Worm (Caenorhabditis elegans) whole organism, L4 larva: Measurements from ENCODE around the gene C05E7.3.

Experiments used
- D1046.2 ChIP-seq: fragments of 200-800 bp; sonication (Bioruptor generic); IDR thresholded peaks from 2 replicates; pipeline ENCODE4 v1.3.6; 2022; ENCODE audit warnings: missing genetic modification characterization, missing compliant biosample characterization
- F26F4.8 ChIP-seq: fragments of 200-800 bp; sonication (Bioruptor generic); conservative IDR thresholded peaks from 2 replicates; pipeline ENCODE4 v1.3.6; 2022; ENCODE audit warnings: missing genetic modification characterization, missing compliant biosample characterization
- F37D6.2 ChIP-seq: sonication (generic microtip); optimal IDR thresholded peaks from 2 replicates; lab custom pipeline; 2016; ENCODE audit warnings: mild to moderate bottlenecking, missing genetic modification characterization, missing compliant biosample characterization
- F49E8.2 ChIP-seq: sonication (generic microtip); optimal IDR thresholded peaks from 2 replicates; lab custom pipeline; 2016; ENCODE audit warnings: missing compliant biosample characterization, mild to moderate bottlenecking, missing genetic modification characterization, borderline replicate concordance
- T26A8.4 ChIP-seq: fragments of 200-800 bp; sonication (Bioruptor generic); IDR thresholded peaks from 2 replicates; pipeline ENCODE4 v1.3.6; 2022; ENCODE audit warnings: missing genetic modification characterization, missing compliant biosample characterization
- Y105C5A.15 ChIP-seq: fragments of 200-800 bp; sonication (Bioruptor generic); IDR thresholded peaks from 2 replicates; pipeline ENCODE4 v1.3.6; 2022; ENCODE audit warnings: missing genetic modification characterization, missing compliant biosample characterization
- Y48G9A.11 ChIP-seq: fragments of 200-800 bp; sonication (Bioruptor generic); IDR thresholded peaks from 2 replicates; pipeline ENCODE4 v1.3.6; 2022; ENCODE audit warnings: missing genetic modification reagents, missing genetic modification characterization, missing compliant biosample characterization
- aha-1 ChIP-seq: fragments of 150-350 bp; peaks from one replicate; lab custom pipeline; 2014; ENCODE audit warnings: missing biosample characterization, missing genetic modification characterization
- aly-2 ChIP-seq: sonication (generic microtip); optimal IDR thresholded peaks from 2 replicates; lab custom pipeline; 2018; ENCODE audit warnings: missing biosample characterization, missing genetic modification characterization
- ama-1 ChIP-seq: fragments of 150-350 bp; optimal IDR thresholded peaks from 2 replicates; lab custom pipeline; 2014; ENCODE audit warnings: inconsistent platforms, mixed read lengths
- attf-4 ChIP-seq: sonication (generic microtip); optimal IDR thresholded peaks from 3 replicates; lab custom pipeline; 2017; ENCODE audit warnings: missing biosample characterization, missing genetic modification characterization
- ceh-44 ChIP-seq: fragments of 200-800 bp; sonication (Bioruptor generic); IDR thresholded peaks from 2 replicates; pipeline ENCODE4 v1.3.6; 2022; ENCODE audit warnings: missing genetic modification reagents, missing genetic modification characterization, missing compliant biosample characterization
- ces-1 ChIP-seq: fragments of 150-350 bp; sonication (generic microtip); optimal IDR thresholded peaks from 4 replicates; lab custom pipeline; 2014; ENCODE audit warnings: missing biosample characterization, missing genetic modification reagents, missing genetic modification characterization
- cey-2 ChIP-seq: sonication (generic microtip); optimal IDR thresholded peaks from 3 replicates; lab custom pipeline; 2017; ENCODE audit warnings: missing genetic modification characterization, mild to moderate bottlenecking, missing compliant biosample characterization, antibody characterized with exemption, borderline replicate concordance; ENCODE audit not compliant: insufficient read depth
- daf-16 ChIP-seq, 3 experiments: sonication (generic microtip); optimal IDR thresholded peaks; 2 replicates each; lab custom pipeline; 2016 to 2017; ENCODE audit warnings: missing genetic modification characterization in 3 of 3, missing genetic modification reagents in 3 of 3, mild to moderate bottlenecking in 2 of 3, missing compliant biosample characterization in 2 of 3, missing biosample characterization in 1 of 3, moderate library complexity in 1 of 3
- daf-8 ChIP-seq: fragments of 200-800 bp; sonication (Bioruptor generic); IDR thresholded peaks from 2 replicates; pipeline ENCODE4 v1.3.6; 2022; ENCODE audit warnings: missing genetic modification characterization, missing compliant biosample characterization
- duxl-1 ChIP-seq: sonication (generic microtip); optimal IDR thresholded peaks from 2 replicates; lab custom pipeline; 2016; ENCODE audit warnings: mild to moderate bottlenecking, missing genetic modification characterization, moderate library complexity, missing compliant biosample characterization; ENCODE audit not compliant: poor library complexity
- egl-27 ChIP-seq: sonication (generic microtip); optimal IDR thresholded peaks from 3 replicates; lab custom pipeline; 2017; ENCODE audit warnings: missing biosample characterization, missing genetic modification reagents, missing genetic modification characterization
- egl-43 ChIP-seq: fragments of 200-800 bp; sonication (Bioruptor generic); IDR thresholded peaks from 2 replicates; pipeline ENCODE4 v1.3.6; 2022; ENCODE audit warnings: missing genetic modification reagents, missing genetic modification characterization, missing compliant biosample characterization
- fkh-10 ChIP-seq: fragments of 150-350 bp; optimal IDR thresholded peaks from 2 replicates; lab custom pipeline; 2014; ENCODE audit warnings: missing biosample characterization, missing genetic modification reagents, missing genetic modification characterization
- fos-1 ChIP-seq: fragments of 150-350 bp; optimal IDR thresholded peaks from 2 replicates; lab custom pipeline; 2014; ENCODE audit warnings: missing biosample characterization, missing genetic modification characterization
- hmg-1.1 ChIP-seq: fragments of 200-800 bp; sonication (Bioruptor generic); IDR thresholded peaks from 2 replicates; pipeline ENCODE4 v1.3.6; 2022; ENCODE audit warnings: missing genetic modification reagents, missing genetic modification characterization, missing compliant biosample characterization
- jun-1 ChIP-seq: fragments of 150-350 bp; optimal IDR thresholded peaks from 2 replicates; lab custom pipeline; 2014; ENCODE audit warnings: missing biosample characterization, missing genetic modification reagents, missing genetic modification characterization
- lim-7 ChIP-seq: fragments of 200-800 bp; sonication (Bioruptor generic); IDR thresholded peaks from 2 replicates; pipeline ENCODE4 v1.3.6; 2022; ENCODE audit warnings: missing genetic modification characterization, missing compliant biosample characterization
- lin-38 ChIP-seq: fragments of 200-800 bp; sonication (Bioruptor generic); IDR thresholded peaks from 2 replicates; pipeline ENCODE4 v1.3.6; 2022; ENCODE audit warnings: missing genetic modification reagents, missing genetic modification characterization, missing compliant biosample characterization
- lsy-2 ChIP-seq, 2 experiments: fragments of 150-350 bp in 1 of 2; sonication (generic microtip) in 1 of 2; optimal IDR thresholded peaks; 2 replicates each; lab custom pipeline; 2014 to 2017; ENCODE audit warnings: missing biosample characterization in 2 of 2, missing genetic modification characterization in 2 of 2
- madf-5 ChIP-seq, 2 experiments: fragments of 200-800 bp; sonication (Bioruptor generic); IDR thresholded peaks; 2 replicates each; pipeline ENCODE4 v1.3.6; 2022; ENCODE audit warnings: missing compliant biosample characterization in 2 of 2, missing genetic modification characterization in 2 of 2
- mdl-1 ChIP-seq, 2 experiments: fragments of 150-350 bp in 1 of 2; sonication (generic microtip) in 1 of 2; optimal IDR thresholded peaks; 2 replicates each; lab custom pipeline; 2014 to 2017; ENCODE audit warnings: missing biosample characterization in 2 of 2, missing genetic modification characterization in 2 of 2
- mdt-29 ChIP-seq: fragments of 200-800 bp; sonication (Bioruptor generic); IDR thresholded peaks from 2 replicates; pipeline ENCODE4 v1.3.6; 2022; ENCODE audit warnings: missing genetic modification reagents, missing genetic modification characterization, missing compliant biosample characterization
- mep-1 ChIP-seq: fragments of 150-350 bp; sonication (generic microtip); optimal IDR thresholded peaks from 3 replicates; lab custom pipeline; 2014; ENCODE audit warnings: missing biosample characterization, missing genetic modification characterization
- nhr-102 ChIP-seq: sonication (generic microtip); optimal IDR thresholded peaks from 2 replicates; lab custom pipeline; 2016; ENCODE audit warnings: mild to moderate bottlenecking, missing genetic modification characterization, moderate library complexity, missing compliant biosample characterization
- nhr-237 ChIP-seq: sonication (generic microtip); optimal IDR thresholded peaks from 2 replicates; lab custom pipeline; 2017; ENCODE audit warnings: missing biosample characterization, missing genetic modification characterization
- nhr-25 ChIP-seq: sonication (generic microtip); optimal IDR thresholded peaks from 2 replicates; lab custom pipeline; 2017; ENCODE audit warnings: missing genetic modification characterization, mild to moderate bottlenecking, missing compliant biosample characterization, antibody characterized with exemption, moderate library complexity, borderline replicate concordance; ENCODE audit not compliant: insufficient read depth
- nhr-41 ChIP-seq: fragments of 200-800 bp; sonication (Bioruptor generic); IDR thresholded peaks from 2 replicates; pipeline ENCODE4 v1.3.6; 2022; ENCODE audit warnings: missing genetic modification reagents, missing genetic modification characterization, missing compliant biosample characterization
- nhr-76 ChIP-seq: fragments of 150-350 bp; optimal IDR thresholded peaks from 2 replicates; lab custom pipeline; 2014; ENCODE audit warnings: missing biosample characterization, missing genetic modification characterization
- pha-4 ChIP-seq, 2 experiments: fragments of 150-350 bp in 1 of 2; fragments of 200-800 bp in 1 of 2; sonication (Bioruptor generic) in 1 of 2; IDR thresholded peaks in 1 of 2; optimal IDR thresholded peaks in 1 of 2; 2 replicates each; pipeline versions ENCODE4 v1.3.6 to Lab custom; 2014 to 2022; ENCODE audit warnings: missing genetic modification characterization in 2 of 2, missing genetic modification reagents in 2 of 2, missing biosample characterization in 1 of 2, missing compliant biosample characterization in 1 of 2
- rbr-2 ChIP-seq: sonication (generic microtip); optimal IDR thresholded peaks from 2 replicates; lab custom pipeline; 2016; ENCODE audit warnings: missing genotype, missing genetic modification characterization, missing compliant biosample characterization
- skn-1 ChIP-seq: fragments of 150-350 bp; optimal IDR thresholded peaks from 2 replicates; lab custom pipeline; 2014; ENCODE audit warnings: missing biosample characterization, missing genetic modification characterization
- snpc-1.2 ChIP-seq: fragments of 200-800 bp; sonication (Bioruptor generic); IDR thresholded peaks from 2 replicates; pipeline ENCODE4 v1.3.6; 2022; ENCODE audit warnings: missing genetic modification reagents, missing genetic modification characterization, missing compliant biosample characterization
- tra-1 ChIP-seq: fragments of 200-800 bp; sonication (Bioruptor generic); IDR thresholded peaks from 2 replicates; pipeline ENCODE4 v1.3.6; 2022; ENCODE audit warnings: missing genetic modification reagents, missing genetic modification characterization, missing compliant biosample characterization
- unc-62 ChIP-seq, 3 experiments: fragments of 150-350 bp in 1 of 3; sonication (generic microtip); optimal IDR thresholded peaks in 2 of 3; peaks in 1 of 3; 1 replicate in 1 of 3; 2 replicates in 2 of 3; lab custom pipeline; 2014 to 2017; ENCODE audit warnings: missing biosample characterization in 3 of 3, missing genetic modification characterization in 3 of 3, missing genetic modification reagents in 3 of 3, missing genotype in 1 of 3
- zip-11 ChIP-seq: fragments of 200-800 bp; sonication (Bioruptor generic); IDR thresholded peaks from 2 replicates; pipeline ENCODE4 v1.3.6; 2022; ENCODE audit warnings: missing genetic modification characterization, missing compliant biosample characterization
- ztf-7 ChIP-seq: fragments of 150-350 bp; optimal IDR thresholded peaks from 2 replicates; lab custom pipeline; 2014; ENCODE audit warnings: missing biosample characterization, missing genetic modification characterization

Gene C05E7.3

DNA sequence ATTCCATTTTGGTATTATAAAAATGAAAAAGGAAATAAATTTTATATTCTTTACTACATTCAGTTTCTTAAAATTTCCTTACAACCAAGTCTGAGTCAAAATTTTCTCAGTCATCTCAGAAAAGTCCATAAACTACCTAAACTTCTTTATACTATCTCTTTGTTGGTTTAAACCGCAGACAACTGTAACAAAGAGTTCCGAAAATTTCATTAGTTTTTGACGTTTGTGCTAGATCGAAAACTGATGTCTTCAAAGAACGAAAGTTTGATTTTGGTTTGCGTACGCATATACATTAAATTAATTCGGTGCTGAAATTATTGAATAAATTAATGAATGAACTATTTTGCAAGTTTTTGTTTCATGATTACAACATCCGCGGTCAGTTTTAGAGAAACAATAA, 12.5 kb upstream of the C05E7.3 start:
- TF ChIP-seq mdt-29: no peak
- no peak for TF ChIP-seq D1046.2 (GFP tag; lab: Robert Waterston, UW)
- TF ChIP-seq fkh-10 (GFP tag; lab: Kevin White, UChicago): peak; percentile 61
- TF ChIP-seq F37D6.2 (tag; lab: Kevin White, UChicago): no peak

DNA sequence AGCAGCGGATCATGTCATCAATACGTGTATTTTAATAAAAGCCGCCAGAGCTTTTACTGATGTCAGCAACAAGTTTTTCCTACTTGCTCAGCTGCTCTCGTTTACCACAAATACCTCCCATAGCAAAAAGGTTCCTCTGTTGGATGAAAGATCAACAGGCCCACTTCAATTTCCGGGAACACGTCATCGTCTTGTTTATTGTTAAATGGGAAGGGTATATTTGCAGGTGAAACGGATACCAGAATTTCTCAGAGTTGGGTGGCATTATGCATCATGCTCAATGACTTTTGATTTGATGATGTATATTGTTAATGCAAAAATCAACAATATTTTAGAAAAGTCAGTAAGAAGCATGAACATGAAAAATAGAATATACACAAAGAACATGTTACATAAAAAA, 4.7 kb upstream of the C05E7.3 start:
- peak; percentile 59 for TF ChIP-seq aha-1 (tag; lab: Kevin White, UChicago)
- TF ChIP-seq ztf-7: no peak
- TF ChIP-seq nhr-102: no peak
- no peak for TF ChIP-seq ceh-44 (GFP tag; lab: Robert Waterston, UW)
- TF ChIP-seq jun-1 (tag; lab: Kevin White, UChicago): no peak
- no peak for TF ChIP-seq aly-2 (tag; lab: Kevin White, UChicago)
- TF ChIP-seq cey-2 (tag; lab: Kevin White, UChicago): no peak
- TF ChIP-seq daf-8 (GFP tag; lab: Robert Waterston, UW): no peak
- TF ChIP-seq, all 104 proteins: peak for 1

DNA sequence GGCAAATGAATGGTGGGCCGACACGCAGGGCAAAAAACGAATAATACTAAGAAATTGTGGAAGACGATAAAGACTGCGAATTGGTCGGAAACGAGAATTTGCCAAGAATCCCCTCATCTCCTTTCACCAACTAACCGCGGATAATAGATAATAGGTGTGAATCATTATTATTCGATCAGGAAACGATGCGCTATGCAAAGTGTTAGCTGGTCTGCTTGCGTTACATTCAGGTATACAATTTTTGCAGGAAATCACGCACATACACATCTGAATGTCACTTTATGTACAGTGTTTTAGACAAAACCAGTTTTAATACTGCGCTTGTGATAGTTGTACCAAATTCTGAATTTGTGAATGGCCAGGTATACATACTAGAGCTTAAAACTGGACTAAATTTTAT, 1.8 kb downstream of the C05E7.3 start:
- TF ChIP-seq unc-62 (GFP tag; optimal IDR thresholded peaks at IDR 0.05 in 1 of 2; lab: Kevin White, UChicago): peak in 1 of 2 experiments; percentile 54
- no peak for TF ChIP-seq unc-62 (tag; optimal IDR thresholded peaks at IDR 0.05; lab: Kevin White, UChicago)
- TF ChIP-seq aha-1 (tag; lab: Kevin White, UChicago): peak; percentile 97
- TF ChIP-seq F26F4.8 (GFP tag; lab: Robert Waterston, UW): no peak

DNA sequence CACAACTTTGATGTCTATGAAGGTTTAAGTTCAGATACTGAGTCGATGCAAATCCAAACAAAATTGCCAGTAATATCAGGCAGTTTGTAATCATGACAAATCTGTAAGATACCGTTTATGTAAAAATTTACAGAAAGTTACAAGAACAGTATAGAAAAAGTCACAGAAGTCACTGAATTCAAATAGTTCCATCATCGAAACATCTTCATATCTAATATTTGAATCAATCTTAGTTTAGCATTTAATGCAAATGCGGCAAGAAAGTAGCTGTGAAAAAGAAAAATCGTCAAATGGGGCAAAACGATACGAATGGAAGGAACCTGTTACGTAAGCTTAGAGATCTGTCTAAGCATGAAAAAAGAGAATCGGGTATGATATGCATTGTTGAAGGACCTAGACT, 3.3 kb downstream of the C05E7.3 start, which contains the start of gene gmap-2:
gmap-2 (minus strand) TSS at position 101 of the 400 bp plus-strand sequence.
- TF ChIP-seq egl-43 (GFP tag; lab: Robert Waterston, UW) (no peak), zip-11 (GFP tag; lab: Robert Waterston, UW) (no peak), aly-2 (tag; lab: Kevin White, UChicago) (no peak), nhr-237 (no peak), attf-4 (tag; lab: Kevin White, UChicago) (no peak), nhr-41 (GFP tag; lab: Robert Waterston, UW) (no peak), Y48G9A.11 (GFP tag; lab: Robert Waterston, UW) (no peak), tra-1 (GFP tag; lab: Robert Waterston, UW) (no peak), lim-7 (no peak), egl-27 (tag; lab: Kevin White, UChicago) (no peak), nhr-25 (no peak), pha-4 (GFP tag; IDR thresholded peaks at IDR 0.05; lab: Robert Waterston, UW) (no peak), pha-4 (tag; optimal IDR thresholded peaks at IDR 0.05; lab: Kevin White, UChicago) (no peak), ces-1 (GFP tag; lab: Kevin White, UChicago) (no peak), F49E8.2 (no peak), lsy-2 (tag; optimal IDR thresholded peaks at IDR 0.05; lab: Kevin White, UChicago) (no peak), mep-1 (tag; lab: Kevin White, UChicago) (no peak)

DNA sequence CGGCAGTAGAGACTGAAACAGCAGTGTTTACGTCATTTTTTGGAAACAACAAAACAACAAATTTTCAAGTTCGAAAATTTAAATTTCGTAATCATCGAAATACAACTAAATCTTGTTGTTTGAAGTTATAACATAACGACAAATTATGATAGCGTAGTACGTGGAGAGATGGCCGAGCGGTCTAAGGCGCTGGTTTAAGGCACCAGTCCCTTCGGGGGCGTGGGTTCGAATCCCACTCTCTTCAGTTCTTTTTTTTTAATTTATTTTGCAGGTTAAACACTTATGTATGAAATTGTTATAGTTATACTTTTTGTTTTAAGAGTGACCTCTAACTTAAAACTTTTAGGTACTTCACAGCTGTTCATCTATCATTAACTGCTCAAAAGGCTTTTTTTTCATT, 4.1 kb downstream of the C05E7.3 start:
- TF ChIP-seq nhr-76 (tag; lab: Kevin White, UChicago): no peak
- no peak for TF ChIP-seq T26A8.4 (GFP tag; lab: Robert Waterston, UW)
- no peak for TF ChIP-seq fos-1
- TF ChIP-seq F37D6.2 (tag; lab: Kevin White, UChicago): no peak
- TF ChIP-seq lin-38 (GFP tag; lab: Robert Waterston, UW): peak; percentile 57
- 0 out of 2 replicates have a peak, but pooled peaks have one; percentile 36 for TF ChIP-seq hmg-1.1 (GFP tag; lab: Robert Waterston, UW)
- TF ChIP-seq rbr-2 (tag; lab: Kevin White, UChicago): no peak
- no peak for TF ChIP-seq Y105C5A.15 (GFP tag; lab: Robert Waterston, UW)
- TF ChIP-seq ama-1 (lab: Kevin White, UChicago): no peak
- TF ChIP-seq madf-5 (GFP tag; IDR thresholded peaks at IDR 0.05; lab: Robert Waterston, UW): 0 out of 4 replicates have a peak, but pooled peaks of 1 of the 2 experiments have one; percentile 17
- peak; percentile 28; the same call in 1 of the 2 replicates for TF ChIP-seq egl-43 (GFP tag; lab: Robert Waterston, UW)
- no peak for TF ChIP-seq tra-1 (GFP tag; lab: Robert Waterston, UW)
- no peak for TF ChIP-seq mdl-1 (tag; optimal IDR thresholded peaks at IDR 0.05; lab: Kevin White, UChicago)
- no peak for TF ChIP-seq skn-1 (tag; lab: Kevin White, UChicago)
- no peak for TF ChIP-seq daf-16 (GFP tag; optimal IDR thresholded peaks at IDR 0.05; lab: Kevin White, UChicago)
- peak; percentile 47 for TF ChIP-seq daf-16 (tag; optimal IDR thresholded peaks at IDR 0.05; lab: Kevin White, UChicago)
- peak; percentile 33 for TF ChIP-seq duxl-1 (tag; lab: Kevin White, UChicago)
- TF ChIP-seq Y48G9A.11 (GFP tag; lab: Robert Waterston, UW): 0 out of 2 replicates have a peak, but pooled peaks have one; percentile 33
- TF ChIP-seq F26F4.8 (GFP tag; lab: Robert Waterston, UW): no peak
- peak; percentile 81 for TF ChIP-seq snpc-1.2 (GFP tag; lab: Robert Waterston, UW)
